Worm (Caenorhabditis elegans) whole organism, L3 larva: ENCODE data around the gene skpo-2.

ENCODE experiments used
- R02D3.7 ChIP-seq: fragments of 150-350 bp; optimal IDR thresholded peaks from 2 replicates; lab custom pipeline; 2014; ENCODE audit warnings: missing biosample characterization, missing genetic modification characterization
- ZK546.5 ChIP-seq: sonication (generic microtip); optimal IDR thresholded peaks from 2 replicates; lab custom pipeline; 2017; ENCODE audit warnings: missing biosample characterization, missing genetic modification characterization
- ama-1 ChIP-seq: fragments of 150-350 bp; optimal IDR thresholded peaks from 2 replicates; lab custom pipeline; 2018
- ceh-82 ChIP-seq: fragments of 150-350 bp; optimal IDR thresholded peaks from 2 replicates; lab custom pipeline; 2014; ENCODE audit warnings: missing biosample characterization, missing genetic modification characterization
- ceh-9 ChIP-seq: sonication (generic microtip); optimal IDR thresholded peaks from 2 replicates; lab custom pipeline; 2018; ENCODE audit warnings: missing biosample characterization, missing genetic modification characterization
- daf-12 ChIP-seq: fragments of 150-350 bp; optimal IDR thresholded peaks from 2 replicates; lab custom pipeline; 2014; ENCODE audit warnings: missing biosample characterization, missing genetic modification reagents, missing genetic modification characterization
- egl-27 ChIP-seq: sonication (generic microtip); optimal IDR thresholded peaks from 4 replicates; lab custom pipeline; 2017; ENCODE audit warnings: missing biosample characterization, missing genetic modification reagents, missing genetic modification characterization
- egl-5 ChIP-seq: fragments of 150-350 bp; optimal IDR thresholded peaks from 2 replicates; lab custom pipeline; 2017; ENCODE audit warnings: missing biosample characterization, missing genetic modification reagents, missing genetic modification characterization, inconsistent platforms
- elt-1 ChIP-seq: fragments of 150-350 bp; optimal IDR thresholded peaks from 2 replicates; lab custom pipeline; 2014; ENCODE audit warnings: missing biosample characterization, missing genetic modification characterization
- elt-2 ChIP-seq: sonication (generic microtip); optimal IDR thresholded peaks from 2 replicates; lab custom pipeline; 2016; ENCODE audit warnings: missing genetic modification reagents, mild to moderate bottlenecking, missing genetic modification characterization, missing compliant biosample characterization
- elt-3 ChIP-seq, 3 experiments: fragments of 150-350 bp in 1 of 3; sonication (generic microtip) in 2 of 3; optimal IDR thresholded peaks; 2 replicates in 2 of 3; 4 replicates in 1 of 3; lab custom pipeline; 2014 to 2017; ENCODE audit warnings: missing biosample characterization in 3 of 3, missing genetic modification characterization in 3 of 3
- eor-1 ChIP-seq, 2 experiments: fragments of 150-350 bp; optimal IDR thresholded peaks; 2 replicates each; lab custom pipeline; 2014 to 2018; ENCODE audit warnings: missing biosample characterization in 2 of 2, missing genetic modification characterization in 2 of 2
- fkh-2 ChIP-seq: fragments of 150-350 bp; optimal IDR thresholded peaks from 2 replicates; lab custom pipeline; 2014; ENCODE audit warnings: missing biosample characterization, missing genetic modification reagents, missing genetic modification characterization
- fos-1 ChIP-seq: fragments of 150-350 bp; optimal IDR thresholded peaks from 2 replicates; lab custom pipeline; 2014; ENCODE audit warnings: missing biosample characterization, missing genetic modification characterization
- hmg-11 ChIP-seq: sonication (generic microtip); optimal IDR thresholded peaks from 2 replicates; lab custom pipeline; 2016; ENCODE audit warnings: missing genetic modification characterization, missing compliant biosample characterization
- jun-1 ChIP-seq: fragments of 150-350 bp; optimal IDR thresholded peaks from 2 replicates; lab custom pipeline; 2014; ENCODE audit warnings: missing biosample characterization, missing genetic modification reagents, missing genetic modification characterization
- lin-15B ChIP-seq: fragments of 150-350 bp; optimal IDR thresholded peaks from 2 replicates; lab custom pipeline; 2014; ENCODE audit warnings: missing biosample characterization, missing genetic modification characterization
- lin-39 ChIP-seq: fragments of 150-350 bp; optimal IDR thresholded peaks from 2 replicates; lab custom pipeline; 2018; ENCODE audit warnings: missing biosample characterization, missing genetic modification reagents, missing genetic modification characterization
- lsy-12 ChIP-seq: sonication (generic microtip); optimal IDR thresholded peaks from 2 replicates; lab custom pipeline; 2016; ENCODE audit warnings: mild to moderate bottlenecking, missing genetic modification characterization, missing compliant biosample characterization
- mdl-1 ChIP-seq: fragments of 150-350 bp; optimal IDR thresholded peaks from 2 replicates; lab custom pipeline; 2014; ENCODE audit warnings: missing biosample characterization, missing genetic modification characterization
- mml-1 ChIP-seq: fragments of 150-350 bp; sonication (generic microtip); optimal IDR thresholded peaks from 3 replicates; lab custom pipeline; 2014; ENCODE audit warnings: missing biosample characterization, missing genetic modification characterization
- nfya-1 ChIP-seq: sonication (generic microtip); optimal IDR thresholded peaks from 2 replicates; lab custom pipeline; 2017; ENCODE audit warnings: missing genetic modification characterization, mild to moderate bottlenecking, missing compliant biosample characterization, antibody characterized with exemption, moderate library complexity; ENCODE audit not compliant: insufficient read depth
- nhr-11 ChIP-seq: fragments of 150-350 bp; optimal IDR thresholded peaks from 2 replicates; lab custom pipeline; 2014; ENCODE audit warnings: missing biosample characterization, missing genetic modification characterization
- nhr-12 ChIP-seq: fragments of 150-350 bp; optimal IDR thresholded peaks from 2 replicates; lab custom pipeline; 2014; ENCODE audit warnings: missing biosample characterization, missing genetic modification characterization
- nhr-25 ChIP-seq: sonication (generic microtip); optimal IDR thresholded peaks from 2 replicates; lab custom pipeline; 2017; ENCODE audit warnings: missing biosample characterization, missing genetic modification characterization
- nhr-28 ChIP-seq: fragments of 150-350 bp; optimal IDR thresholded peaks from 2 replicates; lab custom pipeline; 2014; ENCODE audit warnings: missing biosample characterization, missing genetic modification characterization
- nhr-43 ChIP-seq: sonication (generic microtip); optimal IDR thresholded peaks from 2 replicates; lab custom pipeline; 2016; ENCODE audit warnings: mild to moderate bottlenecking, missing genetic modification characterization, missing compliant biosample characterization; ENCODE audit not compliant: poor library complexity, severe bottlenecking
- nhr-77 ChIP-seq: fragments of 150-350 bp; optimal IDR thresholded peaks from 2 replicates; lab custom pipeline; 2014; ENCODE audit warnings: missing biosample characterization, missing genetic modification characterization
- pha-4 ChIP-seq: fragments of 150-350 bp; optimal IDR thresholded peaks from 2 replicates; lab custom pipeline; 2014; ENCODE audit warnings: missing biosample characterization, missing genetic modification reagents, missing genetic modification characterization
- sea-2 ChIP-seq: fragments of 150-350 bp; sonication (generic microtip); optimal IDR thresholded peaks from 4 replicates; lab custom pipeline; 2014; ENCODE audit warnings: missing biosample characterization, missing genetic modification reagents, missing genetic modification characterization
- tbx-2 ChIP-seq: sonication (generic microtip); optimal IDR thresholded peaks from 2 replicates; lab custom pipeline; 2016; ENCODE audit warnings: mild to moderate bottlenecking, missing genetic modification characterization, missing compliant biosample characterization
- unc-39 ChIP-seq: sonication (generic microtip); optimal IDR thresholded peaks from 4 replicates; lab custom pipeline; 2017; ENCODE audit warnings: missing biosample characterization, missing genetic modification characterization
- unc-62 ChIP-seq: fragments of 150-350 bp; sonication (generic microtip); optimal IDR thresholded peaks from 4 replicates; lab custom pipeline; 2014; ENCODE audit warnings: missing biosample characterization, missing genetic modification reagents, missing genetic modification characterization
- ztf-11 ChIP-seq: fragments of 150-350 bp; optimal IDR thresholded peaks from 2 replicates; lab custom pipeline; 2014; ENCODE audit warnings: missing biosample characterization, missing genetic modification characterization
- ztf-4 ChIP-seq: fragments of 150-350 bp; optimal IDR thresholded peaks from 2 replicates; lab custom pipeline; 2014; ENCODE audit warnings: missing biosample characterization, missing genetic modification characterization

skpo-2 gene

ce11 chrII:3395484-3395883 lies 40.8 kb downstream of the skpo-2 start, which contains the start of gene nep-20:
Gene nep-20 (minus strand): TSS chrII:3395584.
- TF ChIP-seq fkh-2 (tag; lab: Kevin White, UChicago) (no peak), nhr-43 (tag; lab: Kevin White, UChicago) (no peak), nhr-25 (tag; lab: Kevin White, UChicago) (no peak), mdl-1 (no peak)

- TF ChIP-seq fkh-2 (tag; lab: Kevin White, UChicago) (no peak), eor-1 (tag; optimal IDR thresholded peaks at IDR 0.05; lab: Kevin White, UChicago) (no peak), elt-1 (tag; lab: Kevin White, UChicago) (no peak), nhr-28 (tag; lab: Kevin White, UChicago) (no peak), lin-39 (no peak), ceh-82 (tag; lab: Kevin White, UChicago) (no peak), ZK546.5 (tag; lab: Kevin White, UChicago) (no peak), pha-4 (tag; lab: Kevin White, UChicago) (no peak), ztf-4 (tag; lab: Kevin White, UChicago) (no peak), fos-1 (tag; lab: Kevin White, UChicago) (no peak), mml-1 (tag; lab: Kevin White, UChicago) (no peak), elt-3 (tag; optimal IDR thresholded peaks at IDR 0.05; lab: Kevin White, UChicago) (no peak), egl-27 (tag; lab: Kevin White, UChicago) (no peak), mdl-1 (no peak), ceh-9 (tag; lab: Kevin White, UChicago) (no peak), unc-62 (GFP tag; lab: Kevin White, UChicago) (no peak), lsy-12 (tag; lab: Kevin White, UChicago) (no peak), lin-15B (tag; lab: Kevin White, UChicago) (no peak), ztf-11 (tag; lab: Kevin White, UChicago) (no peak)
- TF ChIP-seq, all 47 proteins: peak for 0
Measured at ce11 chrII:3387503-3387902, 48.8 kb downstream of the skpo-2 start, which contains the start of gene T06D4.6. Gene T06D4.6 (minus strand): TSS chrII:3387603.

ce11 chrII:3385736-3386135 lies 50.6 kb downstream of the skpo-2 start, which contains the start of gene T06D4.2:
Gene T06D4.2 (minus strand): TSS chrII:3385905.
- TF ChIP-seq egl-27 (tag; lab: Kevin White, UChicago): no peak

- TF ChIP-seq lin-15B (tag; lab: Kevin White, UChicago) (no peak), nhr-11 (no peak), ceh-9 (tag; lab: Kevin White, UChicago) (no peak), hmg-11 (no peak), R02D3.7 (tag; lab: Kevin White, UChicago) (no peak), elt-1 (tag; lab: Kevin White, UChicago) (no peak), pha-4 (tag; lab: Kevin White, UChicago) (no peak), daf-12 (tag; lab: Kevin White, UChicago) (no peak), nfya-1 (tag; lab: Kevin White, UChicago) (no peak), sea-2 (GFP tag; lab: Kevin White, UChicago) (no peak), ZK546.5 (tag; lab: Kevin White, UChicago) (no peak), jun-1 (no peak), egl-5 (no peak), elt-2 (tag; lab: Kevin White, UChicago) (no peak)
Measured at ce11 chrII:3383116-3383515, 53.2 kb downstream of the skpo-2 start.

- no peak for TF ChIP-seq unc-39 (tag; lab: Kevin White, UChicago)
- no peak for TF ChIP-seq nhr-12 (tag; lab: Kevin White, UChicago)
- TF ChIP-seq ama-1 (lab: Kevin White, UChicago): no peak
- no peak for TF ChIP-seq nhr-77 (tag; lab: Kevin White, UChicago)
- TF ChIP-seq nfya-1 (tag; lab: Kevin White, UChicago): no peak
- no peak for TF ChIP-seq tbx-2 (tag; lab: Kevin White, UChicago)
- no peak for TF ChIP-seq ztf-4 (tag; lab: Kevin White, UChicago)
- no peak for TF ChIP-seq ZK546.5 (tag; lab: Kevin White, UChicago)
- TF ChIP-seq jun-1: no peak
- TF ChIP-seq nhr-25 (tag; lab: Kevin White, UChicago): no peak
Measured at ce11 chrII:3381510-3381909, 54.8 kb downstream of the skpo-2 start, which contains the start of gene T06D4.1. Gene T06D4.1 (plus strand): TSS chrII:3381830.
